Worm (Caenorhabditis elegans): ENCODE data around the gene algn-2.

DNA sequence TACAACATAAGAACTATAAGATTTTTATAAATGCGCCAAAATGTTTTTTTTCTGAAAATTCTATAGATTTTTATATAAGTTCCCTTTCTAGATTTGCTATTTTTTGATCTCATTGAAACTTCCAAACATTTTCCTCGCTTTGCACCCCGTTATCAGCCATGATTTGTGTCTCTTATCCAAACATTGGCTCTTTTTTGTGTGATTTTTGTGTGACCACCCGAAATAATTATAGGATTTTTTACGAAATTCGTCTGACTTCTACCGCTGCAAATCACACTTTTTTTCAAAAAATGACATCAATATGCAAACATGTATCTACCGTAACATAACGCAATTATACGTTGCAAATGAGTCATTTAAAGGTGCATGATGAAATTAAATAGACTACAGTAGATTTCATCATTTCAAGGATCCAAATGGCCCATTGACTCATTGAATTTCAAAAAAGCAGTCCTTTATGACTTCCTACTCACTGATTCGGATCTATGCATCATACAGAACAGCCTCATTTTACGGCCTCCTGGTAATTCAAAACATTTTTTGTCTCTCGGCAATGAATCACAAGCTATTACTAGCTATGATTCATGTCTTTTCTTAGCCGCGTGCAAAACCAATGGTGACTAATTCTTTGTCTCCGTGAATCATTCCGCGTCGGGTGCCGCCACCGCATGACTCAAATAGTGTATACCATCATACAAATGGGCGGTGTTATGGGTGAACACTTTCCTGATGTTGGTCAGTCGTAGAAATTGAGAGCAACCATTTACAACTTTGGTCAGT, 42.5 kb upstream of the algn-2 start:
- TF ChIP-seq dao-5 (tag; optimal IDR thresholded peaks at IDR 0.05) (no peak), W03F9.2 (tag; optimal IDR thresholded peaks at IDR 0.05) (no peak)
